Worm (Caenorhabditis elegans) whole organism, young adult: ENCODE results near the gene hlh-25.

Experiments used
- F23B12.7 ChIP-seq: sonication (generic microtip); optimal IDR thresholded peaks from 2 replicates; lab custom pipeline; 2017; ENCODE audit warnings: missing genetic modification characterization, mild to moderate bottlenecking, missing compliant biosample characterization, antibody characterized with exemption, moderate library complexity; ENCODE audit not compliant: insufficient read depth
- cebp-1 ChIP-seq, 2 experiments: fragments of 200-800 bp in 1 of 2; sonication (Bioruptor generic) in 1 of 2; sonication (generic microtip) in 1 of 2; IDR thresholded peaks in 1 of 2; optimal IDR thresholded peaks in 1 of 2; 2 replicates each; pipeline versions ENCODE4 v1.3.6 to Lab custom; 2017 to 2022; ENCODE audit warnings: missing compliant biosample characterization in 2 of 2, missing genetic modification characterization in 2 of 2, mild to moderate bottlenecking in 1 of 2, missing genetic modification reagents in 1 of 2, moderate library complexity in 1 of 2
- dox-1 ChIP-seq: fragments of 200-800 bp; sonication (Bioruptor generic); IDR thresholded peaks from 2 replicates; pipeline ENCODE4 v1.3.6; 2022; ENCODE audit warnings: missing genetic modification reagents, missing genetic modification characterization, missing compliant biosample characterization
- ets-4 ChIP-seq: fragments of 200-800 bp; sonication (Bioruptor generic); optimal IDR thresholded peaks from 2 replicates; lab custom pipeline; 2018; ENCODE audit warnings: mild to moderate bottlenecking, missing genetic modification characterization, missing compliant biosample characterization
- let-607 ChIP-seq, 2 experiments: fragments of 200-800 bp in 1 of 2; sonication (Bioruptor generic) in 1 of 2; sonication (generic microtip) in 1 of 2; optimal IDR thresholded peaks; 2 replicates each; lab custom pipeline; 2016 to 2018; ENCODE audit warnings: mild to moderate bottlenecking in 2 of 2, missing compliant biosample characterization in 2 of 2, missing genetic modification characterization in 2 of 2, moderate library complexity in 2 of 2, missing genotype in 1 of 2
- lin-26 ChIP-seq: fragments of 200-800 bp; sonication (Bioruptor generic); IDR thresholded peaks from 2 replicates; pipeline ENCODE4 v1.3.6; 2022; ENCODE audit warnings: missing genetic modification reagents, missing genetic modification characterization, missing compliant biosample characterization
- madf-10 ChIP-seq: sonication (generic microtip); optimal IDR thresholded peaks from 2 replicates; lab custom pipeline; 2016; ENCODE audit warnings: mild to moderate bottlenecking, missing genetic modification characterization, missing compliant biosample characterization
- madf-6 ChIP-seq: fragments of 200-800 bp; sonication (Bioruptor generic); IDR thresholded peaks from 2 replicates; pipeline ENCODE4 v1.3.6; 2022; ENCODE audit warnings: missing genetic modification reagents, missing genetic modification characterization, missing compliant biosample characterization
- mel-28 ChIP-seq: sonication (generic microtip); optimal IDR thresholded peaks from 2 replicates; lab custom pipeline; 2016; ENCODE audit warnings: borderline replicate concordance, mild to moderate bottlenecking, missing genetic modification characterization, missing compliant biosample characterization
- nhr-80 ChIP-seq: sonication (generic microtip); optimal IDR thresholded peaks from 2 replicates; lab custom pipeline; 2016; ENCODE audit warnings: missing genetic modification characterization, missing compliant biosample characterization
- snpc-1.3 ChIP-seq: sonication (generic microtip); optimal IDR thresholded peaks from 2 replicates; lab custom pipeline; 2017; ENCODE audit warnings: missing genetic modification characterization, mild to moderate bottlenecking, missing compliant biosample characterization, antibody characterized with exemption, moderate library complexity, missing genotype, missing genetic modification reagents; ENCODE audit not compliant: insufficient read depth
- snpc-4 ChIP-seq, 5 experiments: fragments of 150-350 bp in 1 of 5; sonication (generic microtip) in 4 of 5; optimal IDR thresholded peaks; 2 replicates each; lab custom pipeline; 2014 to 2018; ENCODE audit warnings: missing genetic modification characterization in 5 of 5, missing biosample characterization in 3 of 5, antibody characterized with exemption in 2 of 5, mild to moderate bottlenecking in 2 of 5, missing compliant biosample characterization in 2 of 5, missing genotype in 2 of 5, moderate library complexity in 2 of 5, missing genetic modification reagents in 1 of 5
- somi-1 ChIP-seq: fragments of 200-800 bp; sonication (Bioruptor generic); optimal IDR thresholded peaks from 2 replicates; lab custom pipeline; 2018; ENCODE audit warnings: mild to moderate bottlenecking, missing genetic modification characterization, missing compliant biosample characterization
- ztf-25 ChIP-seq: fragments of 200-800 bp; sonication (Bioruptor generic); IDR thresholded peaks from 2 replicates; pipeline ENCODE4 v1.3.6; 2022; ENCODE audit warnings: missing genetic modification reagents, missing genetic modification characterization, missing compliant biosample characterization

The hlh-25 gene

ce11 chrII:5582309-5582708 is 47.3 kb downstream of the hlh-25 start, which contains the start of gene T25E4.2 (continued):
- TF ChIP-seq cebp-1 (GFP tag; IDR thresholded peaks at IDR 0.05; lab: Robert Waterston, UW) (no peak), cebp-1 (tag; optimal IDR thresholded peaks at IDR 0.05; lab: Kevin White, UChicago) (no peak), mel-28 (tag; lab: Kevin White, UChicago) (no peak), lin-26 (GFP tag; lab: Robert Waterston, UW) (no peak)

- TF ChIP-seq let-607 (tag; optimal IDR thresholded peaks at IDR 0.05; lab: Kevin White, UChicago) = peak in 1 of 2 experiments; percentile 13
- TF ChIP-seq snpc-1.3 = no peak
- TF ChIP-seq madf-10 (tag; lab: Kevin White, UChicago) = no peak
- peak; percentile 44 for TF ChIP-seq ets-4 (GFP tag; lab: Kevin White, UChicago)
- TF ChIP-seq dox-1 (GFP tag; lab: Robert Waterston, UW) = peak; percentile 46; the same call in 1 of the 2 replicates
- no peak for TF ChIP-seq F23B12.7 (tag; lab: Kevin White, UChicago)
- TF ChIP-seq nhr-80 (tag; lab: Kevin White, UChicago) = peak; percentile 93
- TF ChIP-seq somi-1 (GFP tag; lab: Kevin White, UChicago) = no peak
- no peak for TF ChIP-seq ztf-25
- no peak for TF ChIP-seq snpc-4 (GFP tag; optimal IDR thresholded peaks at IDR 0.05; lab: Kevin White, UChicago)
- peak in 1 of 4 experiments; percentile 49 for TF ChIP-seq snpc-4 (tag; optimal IDR thresholded peaks at IDR 0.05; lab: Kevin White, UChicago)
- TF ChIP-seq madf-6 = no peak
Observed at ce11 chrII:5585788-5586187, 50.7 kb downstream of the hlh-25 start, which contains the start of gene lys-8. Gene lys-8 (plus strand): TSS chrII:5586178.
